Fruit fly (Drosophila melanogaster) S2 (cell line): ENCODE measurements around the gene sNPF.

Source experiments
- CG8478 ChIP-seq: fragments of >200 bp; optimal IDR thresholded peaks from 2 replicates; lab custom pipeline; 2018
- CTCF ChIP-seq, 2 experiments: fragments of >200 bp; optimal IDR thresholded peaks; 2 replicates each; lab custom pipeline; 2018

DNA sequence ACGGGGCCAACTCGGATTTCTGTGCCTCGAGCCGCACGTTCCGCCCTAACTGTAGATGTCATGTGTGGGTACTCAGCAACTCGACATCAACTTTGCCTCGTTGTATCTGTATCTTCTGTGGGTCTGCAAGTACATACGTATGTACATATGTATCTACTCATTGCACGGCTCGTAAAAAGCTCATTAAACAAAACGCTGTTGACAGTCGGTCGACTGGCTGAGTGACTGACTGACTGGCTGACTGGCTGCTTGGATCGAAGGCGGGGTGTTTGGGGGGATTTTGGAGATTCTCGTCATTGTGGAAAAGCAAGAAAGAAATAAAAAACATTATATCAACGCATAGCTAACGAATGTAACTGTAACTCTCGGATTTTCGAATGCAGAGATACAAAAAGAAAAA, 23.4 kb upstream of the sNPF start:
- TF ChIP-seq CTCF (optimal IDR thresholded peaks at IDR 0.05; lab: Kevin White, UChicago) = no peak
- no peak for TF ChIP-seq CG8478 (lab: Kevin White, UChicago)
